Worm (Caenorhabditis elegans) whole organism, young adult: Measurements from ENCODE around the gene F22F7.8.
"Not testable (repeated sequence)": the region's sequence is repeated elsewhere in the genome, so short reads cannot be mapped to it uniquely, and the experiment has no call there.

Experiments
- B0261.1 ChIP-seq: sonication (generic microtip); optimal IDR thresholded peaks from 2 replicates; lab custom pipeline; 2016; ENCODE audit warnings: mild to moderate bottlenecking, missing genetic modification characterization, moderate library complexity, missing compliant biosample characterization
- D2030.7 ChIP-seq: fragments of 200-800 bp; sonication (Bioruptor generic); IDR thresholded peaks from 2 replicates; pipeline ENCODE4 v1.3.6; 2022; ENCODE audit warnings: missing genetic modification reagents, missing genetic modification characterization, missing compliant biosample characterization
- F37B4.10 ChIP-seq: fragments of 200-800 bp; sonication (Bioruptor generic); IDR thresholded peaks from 2 replicates; pipeline ENCODE4 v1.3.6; 2022; ENCODE audit warnings: missing genetic modification characterization, missing compliant biosample characterization
- F55B11.4 ChIP-seq: sonication (generic microtip); optimal IDR thresholded peaks from 2 replicates; lab custom pipeline; 2016; ENCODE audit warnings: missing compliant biosample characterization, missing genetic modification characterization, borderline replicate concordance; ENCODE audit not compliant: insufficient read depth
- Y56A3A.18 ChIP-seq: fragments of 200-800 bp; sonication (Bioruptor generic); IDR thresholded peaks from 2 replicates; pipeline ENCODE4 v1.3.6; 2022; ENCODE audit warnings: missing genetic modification reagents, missing genetic modification characterization, missing compliant biosample characterization
- Y79H2A.3 ChIP-seq: fragments of 200-800 bp; sonication (Bioruptor generic); conservative IDR thresholded peaks from 2 replicates; pipeline ENCODE4 v1.3.6; 2022; ENCODE audit warnings: missing genetic modification reagents, missing genetic modification characterization, missing compliant biosample characterization
- Y95B8A.8 ChIP-seq: fragments of 200-800 bp; sonication (Bioruptor generic); IDR thresholded peaks from 2 replicates; pipeline ENCODE4 v1.3.6; 2022; ENCODE audit warnings: missing genetic modification reagents, missing genetic modification characterization, missing compliant biosample characterization
- aptf-3 ChIP-seq: fragments of 200-800 bp; sonication (Bioruptor generic); IDR thresholded peaks from 2 replicates; pipeline ENCODE4 v1.3.6; 2022; ENCODE audit warnings: missing genetic modification characterization, missing compliant biosample characterization
- athp-1 ChIP-seq: sonication (generic microtip); optimal IDR thresholded peaks from 2 replicates; lab custom pipeline; 2017; ENCODE audit warnings: mild to moderate bottlenecking, missing genetic modification characterization, missing compliant biosample characterization
- attf-6 ChIP-seq: fragments of 200-800 bp; sonication (Bioruptor generic); IDR thresholded peaks from 2 replicates; pipeline ENCODE4 v1.3.6; 2022; ENCODE audit warnings: missing genetic modification reagents, missing genetic modification characterization, missing compliant biosample characterization
- ccch-3 ChIP-seq: fragments of 200-800 bp; sonication (Bioruptor generic); optimal IDR thresholded peaks from 2 replicates; lab custom pipeline; 2018; ENCODE audit warnings: mild to moderate bottlenecking, missing genetic modification characterization, missing compliant biosample characterization
- ceh-91 ChIP-seq: fragments of 200-800 bp; sonication (Bioruptor generic); IDR thresholded peaks from 2 replicates; pipeline ENCODE4 v1.3.6; 2022; ENCODE audit warnings: missing genetic modification reagents, missing genetic modification characterization, missing compliant biosample characterization
- dpff-1 ChIP-seq: sonication (generic microtip); optimal IDR thresholded peaks from 2 replicates; lab custom pipeline; 2017; ENCODE audit warnings: mild to moderate bottlenecking, missing genetic modification characterization, missing compliant biosample characterization
- egrh-3 ChIP-seq: fragments of 200-800 bp; sonication (Bioruptor generic); IDR thresholded peaks from 2 replicates; pipeline ENCODE4 v1.3.6; 2022; ENCODE audit warnings: missing genetic modification reagents, missing genetic modification characterization, missing compliant biosample characterization
- ekl-4 ChIP-seq: fragments of 200-800 bp; sonication (Bioruptor generic); IDR thresholded peaks from 2 replicates; pipeline ENCODE4 v1.3.6; 2022; ENCODE audit warnings: missing genetic modification reagents, missing genetic modification characterization, missing compliant biosample characterization
- ets-4 ChIP-seq: fragments of 200-800 bp; sonication (Bioruptor generic); optimal IDR thresholded peaks from 2 replicates; lab custom pipeline; 2018; ENCODE audit warnings: mild to moderate bottlenecking, missing genetic modification characterization, missing compliant biosample characterization
- hlh-26 ChIP-seq: fragments of 200-800 bp; sonication (Bioruptor generic); conservative IDR thresholded peaks from 2 replicates; pipeline ENCODE4 v1.3.6; 2022; ENCODE audit warnings: missing genetic modification reagents, missing genetic modification characterization, missing compliant biosample characterization
- hmg-1.2 ChIP-seq: fragments of 200-800 bp; sonication (Bioruptor generic); IDR thresholded peaks from 2 replicates; pipeline ENCODE4 v1.3.6; 2022; ENCODE audit warnings: missing genetic modification reagents, missing genetic modification characterization, missing compliant biosample characterization
- let-526 ChIP-seq: fragments of 200-800 bp; sonication (Bioruptor generic); IDR thresholded peaks from 2 replicates; pipeline ENCODE4 v1.3.6; 2022; ENCODE audit warnings: missing genetic modification reagents, missing genetic modification characterization, missing compliant biosample characterization
- let-607 ChIP-seq, 2 experiments: fragments of 200-800 bp in 1 of 2; sonication (Bioruptor generic) in 1 of 2; sonication (generic microtip) in 1 of 2; optimal IDR thresholded peaks; 2 replicates each; lab custom pipeline; 2016 to 2018; ENCODE audit warnings: mild to moderate bottlenecking in 2 of 2, missing compliant biosample characterization in 2 of 2, missing genetic modification characterization in 2 of 2, moderate library complexity in 2 of 2, missing genotype in 1 of 2
- lir-1 ChIP-seq: fragments of 200-800 bp; sonication (Bioruptor generic); conservative IDR thresholded peaks from 2 replicates; pipeline ENCODE4 v1.3.6; 2022; ENCODE audit warnings: missing genetic modification reagents, missing genetic modification characterization, missing compliant biosample characterization
- lsy-27 ChIP-seq: sonication (generic microtip); optimal IDR thresholded peaks from 2 replicates; lab custom pipeline; 2017; ENCODE audit warnings: missing genetic modification characterization, mild to moderate bottlenecking, missing compliant biosample characterization, antibody characterized with exemption, missing genotype, borderline replicate concordance; ENCODE audit not compliant: insufficient read depth
- madf-3 ChIP-seq: fragments of 200-800 bp; sonication (Bioruptor generic); IDR thresholded peaks from 2 replicates; pipeline ENCODE4 v1.3.6; 2022; ENCODE audit warnings: missing genetic modification reagents, missing genetic modification characterization, missing compliant biosample characterization
- madf-8 ChIP-seq: fragments of 200-800 bp; sonication (Bioruptor generic); conservative IDR thresholded peaks from 2 replicates; pipeline ENCODE4 v1.3.6; 2022; ENCODE audit warnings: missing genetic modification reagents, missing genetic modification characterization, missing compliant biosample characterization
- mcd-1 ChIP-seq: fragments of 200-800 bp; sonication (Bioruptor generic); IDR thresholded peaks from 2 replicates; pipeline ENCODE4 v1.3.6; 2022; ENCODE audit warnings: missing genetic modification reagents, missing genetic modification characterization, missing compliant biosample characterization
- nhr-179 ChIP-seq: sonication (generic microtip); optimal IDR thresholded peaks from 2 replicates; lab custom pipeline; 2016; ENCODE audit warnings: mild to moderate bottlenecking, missing genetic modification characterization, missing compliant biosample characterization
- pbrm-1 ChIP-seq: fragments of 200-800 bp; sonication (Bioruptor generic); IDR thresholded peaks from 2 replicates; pipeline ENCODE4 v1.3.6; 2022; ENCODE audit warnings: missing genetic modification reagents, missing genetic modification characterization, missing compliant biosample characterization
- repo-1 ChIP-seq: sonication (generic microtip); optimal IDR thresholded peaks from 2 replicates; lab custom pipeline; 2017; ENCODE audit warnings: mild to moderate bottlenecking, missing genetic modification characterization, missing compliant biosample characterization
- rpc-1 ChIP-seq, 2 experiments: fragments of 150-350 bp in 1 of 2; sonication (generic microtip) in 1 of 2; optimal IDR thresholded peaks; 2 replicates each; lab custom pipeline; 2014 to 2018; ENCODE audit warnings: missing biosample characterization in 1 of 2, missing genetic modification characterization in 1 of 2, missing genetic modification reagents in 1 of 2, missing genotype in 1 of 2
- snpc-1.1 ChIP-seq: sonication (generic microtip); optimal IDR thresholded peaks from 2 replicates; lab custom pipeline; 2017; ENCODE audit warnings: missing genetic modification characterization, mild to moderate bottlenecking, missing compliant biosample characterization, antibody characterized with exemption, moderate library complexity, missing genotype, missing genetic modification reagents; ENCODE audit not compliant: insufficient read depth
- snpc-4 ChIP-seq, 5 experiments: fragments of 150-350 bp in 1 of 5; sonication (generic microtip) in 4 of 5; optimal IDR thresholded peaks; 2 replicates each; lab custom pipeline; 2014 to 2018; ENCODE audit warnings: missing genetic modification characterization in 5 of 5, missing biosample characterization in 3 of 5, antibody characterized with exemption in 2 of 5, mild to moderate bottlenecking in 2 of 5, missing compliant biosample characterization in 2 of 5, missing genotype in 2 of 5, moderate library complexity in 2 of 5, missing genetic modification reagents in 1 of 5
- sptf-2 ChIP-seq: fragments of 200-800 bp; sonication (Bioruptor generic); optimal IDR thresholded peaks from 2 replicates; lab custom pipeline; 2018; ENCODE audit warnings: mild to moderate bottlenecking, missing genetic modification characterization, missing compliant biosample characterization
- zfh-2 ChIP-seq: fragments of 200-800 bp; sonication (Bioruptor generic); conservative IDR thresholded peaks from 2 replicates; pipeline ENCODE4 v1.3.6; 2022; ENCODE audit warnings: missing genetic modification reagents, missing genetic modification characterization, missing compliant biosample characterization
- ztf-22 ChIP-seq: fragments of 200-800 bp; sonication (Bioruptor generic); optimal IDR thresholded peaks from 2 replicates; lab custom pipeline; 2018; ENCODE audit warnings: mild to moderate bottlenecking, missing genetic modification characterization, moderate library complexity, missing compliant biosample characterization
- ztf-25 ChIP-seq: fragments of 200-800 bp; sonication (Bioruptor generic); IDR thresholded peaks from 2 replicates; pipeline ENCODE4 v1.3.6; 2022; ENCODE audit warnings: missing genetic modification reagents, missing genetic modification characterization, missing compliant biosample characterization

Gene F22F7.8

DNA sequence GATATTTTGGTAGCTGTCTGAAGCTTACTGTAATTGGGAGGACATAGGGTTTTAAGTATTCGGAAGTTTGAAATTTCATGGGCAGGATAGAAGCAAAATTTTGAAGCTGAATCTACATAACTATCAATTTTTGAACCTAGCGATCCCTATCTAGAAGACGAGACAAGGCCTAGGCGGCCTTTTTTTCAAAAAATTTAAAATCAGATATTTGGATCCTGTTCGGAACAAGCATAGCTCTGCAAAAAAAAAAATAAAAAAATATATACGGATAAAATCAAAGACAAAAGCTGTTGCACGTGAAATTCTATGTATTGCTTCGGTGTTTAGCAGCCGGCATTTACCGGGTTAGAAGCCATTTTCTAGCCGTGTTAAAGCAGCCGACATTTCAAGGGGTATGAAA lies 26.6 kb downstream of the F22F7.8 start, which contains the start of gene F36F12.2:
Gene F36F12.2, minus strand, starts transcription at position 101 of the 400 bp plus-strand sequence.
- no peak for TF ChIP-seq snpc-4 (GFP tag; optimal IDR thresholded peaks at IDR 0.05; lab: Kevin White, UChicago)
- no peak for TF ChIP-seq snpc-4 (tag; optimal IDR thresholded peaks at IDR 0.05; lab: Kevin White, UChicago)
- no peak for TF ChIP-seq ekl-4 (GFP tag; lab: Robert Waterston, UW)
- TF ChIP-seq B0261.1 (tag; lab: Kevin White, UChicago) = no peak
- TF ChIP-seq repo-1 (tag; lab: Kevin White, UChicago) = no peak
- no peak for TF ChIP-seq hmg-1.2 (GFP tag; lab: Robert Waterston, UW)
- no peak for TF ChIP-seq ets-4
- no peak for TF ChIP-seq ccch-3 (GFP tag; lab: Kevin White, UChicago)
- no peak for TF ChIP-seq nhr-179 (tag; lab: Kevin White, UChicago)
- TF ChIP-seq athp-1 (tag; lab: Kevin White, UChicago) = no peak
- no peak for TF ChIP-seq lsy-27
- TF ChIP-seq ceh-91 (GFP tag; lab: Robert Waterston, UW) = no peak
- no peak for TF ChIP-seq ztf-22
- TF ChIP-seq aptf-3 (GFP tag; lab: Robert Waterston, UW) = no peak
- no peak for TF ChIP-seq madf-3 (GFP tag; lab: Robert Waterston, UW)
- no peak for TF ChIP-seq let-607 (tag; optimal IDR thresholded peaks at IDR 0.05; lab: Kevin White, UChicago)
- TF ChIP-seq let-526 (GFP tag; lab: Robert Waterston, UW) = no peak
- no peak for TF ChIP-seq F55B11.4 (tag; lab: Kevin White, UChicago)
- no peak for TF ChIP-seq snpc-1.1 (tag; lab: Kevin White, UChicago)
- TF ChIP-seq Y56A3A.18 (GFP tag; lab: Robert Waterston, UW) = no peak
- no peak for TF ChIP-seq hlh-26 (GFP tag; lab: Robert Waterston, UW)

DNA sequence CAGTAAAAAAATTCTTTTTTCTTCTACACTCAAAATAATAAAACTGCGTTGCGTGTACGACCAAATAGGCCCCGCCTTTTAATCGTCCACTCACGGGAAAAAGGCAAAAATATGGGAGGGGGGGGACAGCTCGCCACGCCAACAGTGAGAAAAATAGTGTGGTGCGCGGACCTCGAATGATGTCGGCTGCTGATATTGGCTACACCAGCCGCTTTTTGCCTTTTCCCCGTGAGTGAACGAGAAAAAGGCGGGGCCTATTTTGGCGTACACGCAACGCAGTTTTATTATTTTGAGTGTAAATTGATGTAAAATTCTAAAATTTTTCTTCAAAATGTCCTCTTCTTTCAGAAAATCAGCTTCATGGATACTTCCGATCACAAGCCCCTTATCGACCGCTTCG lies 31.4 kb downstream of the F22F7.8 start, which contains the start of gene ztf-28:
Gene ztf-28, plus strand, starts transcription at position 349 of the 400 bp plus-strand sequence.
- TF ChIP-seq snpc-4 (GFP tag; optimal IDR thresholded peaks at IDR 0.05; lab: Kevin White, UChicago) = peak; percentile 7
- peak in 3 of 4 experiments; percentile 51 to 88 (median 73) for TF ChIP-seq snpc-4 (tag; optimal IDR thresholded peaks at IDR 0.05; lab: Kevin White, UChicago)
- TF ChIP-seq attf-6 (GFP tag; lab: Robert Waterston, UW) = peak; percentile 90
- peak; percentile 30 for TF ChIP-seq D2030.7
- peak; percentile 89 for TF ChIP-seq hmg-1.2 (GFP tag; lab: Robert Waterston, UW)
- TF ChIP-seq snpc-1.1 (tag; lab: Kevin White, UChicago) = peak; percentile 23
- peak; percentile 85 for TF ChIP-seq pbrm-1 (GFP tag; lab: Robert Waterston, UW)
- TF ChIP-seq mcd-1 (GFP tag; lab: Robert Waterston, UW) = peak; percentile 55

DNA sequence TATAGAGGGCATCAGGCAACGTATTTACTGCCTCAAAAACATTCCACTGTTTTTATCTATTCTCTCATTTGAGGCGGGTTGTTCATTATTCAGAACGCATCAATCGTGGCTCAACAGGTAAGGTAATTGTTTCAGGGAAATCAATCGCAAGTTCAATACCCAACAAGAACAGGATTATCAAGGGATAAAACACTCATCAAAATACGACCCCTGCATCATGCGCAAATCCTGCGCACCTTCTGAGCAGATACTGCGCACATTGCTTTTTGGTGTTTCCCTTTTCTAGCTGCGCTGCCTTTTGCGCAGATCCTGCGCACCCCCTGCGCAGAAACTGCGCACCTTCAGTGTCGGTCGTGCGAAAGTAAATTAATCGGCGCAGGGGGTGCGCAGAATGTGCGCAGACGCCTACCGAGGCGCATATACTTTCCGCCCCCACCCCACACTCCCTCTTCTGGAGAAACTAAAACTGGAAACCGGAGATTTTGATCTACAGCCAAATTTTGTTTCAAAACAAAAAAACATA lies 36.0 kb downstream of the F22F7.8 start, which contains the start of gene F36F12.3:
Gene F36F12.3, plus strand, starts transcription at position 51 of the 523 bp plus-strand sequence.
- TF ChIP-seq Y95B8A.8 (GFP tag; lab: Robert Waterston, UW) (0 out of 2 replicates have a peak, but pooled peaks have one; percentile 15), F37B4.10 (GFP tag; lab: Robert Waterston, UW) (0 out of 2 replicates have a peak, but pooled peaks have one; percentile 63), egrh-3 (GFP tag; lab: Robert Waterston, UW) (peak; percentile 26; the same call in 1 of the 2 replicates), rpc-1 (tag; optimal IDR thresholded peaks at IDR 0.05; lab: Kevin White, UChicago) (peak; percentile 20), zfh-2 (0 out of 2 replicates have a peak, but pooled peaks have one; percentile 11)
- TF ChIP-seq rpc-1 (optimal IDR thresholded peaks at IDR 0.05; lab: Kevin White, UChicago) = not testable (repeated sequence)

DNA sequence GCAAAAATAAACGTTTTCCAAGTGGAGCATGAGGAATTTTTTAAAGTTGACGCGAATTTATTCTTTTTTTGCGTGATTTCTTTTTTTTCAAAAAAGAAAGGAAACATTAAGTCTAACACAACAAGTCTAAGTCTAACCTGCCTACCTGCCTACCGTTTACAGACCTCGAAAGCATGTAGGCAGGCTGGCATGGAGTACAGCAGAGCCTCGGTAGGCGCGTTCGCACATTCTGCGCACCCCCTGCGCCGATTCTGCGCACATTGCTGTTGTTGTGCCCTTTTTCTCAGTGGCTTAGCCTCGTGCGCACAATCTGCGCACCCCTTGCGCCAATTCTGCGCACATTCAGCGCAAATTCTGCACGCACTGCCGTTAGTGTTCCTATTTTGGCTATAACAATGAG lies 37.9 kb downstream of the F22F7.8 start:
- peak; percentile 56 for TF ChIP-seq zfh-2
- TF ChIP-seq Y79H2A.3 = no peak
- no peak for TF ChIP-seq sptf-2
- peak; percentile 23; the same call in 1 of the 2 replicates for TF ChIP-seq egrh-3 (GFP tag; lab: Robert Waterston, UW)
- no peak for TF ChIP-seq madf-8
- no peak for TF ChIP-seq hlh-26 (GFP tag; lab: Robert Waterston, UW)
- 0 out of 2 replicates have a peak, but pooled peaks have one; percentile 51 for TF ChIP-seq ztf-25 (GFP tag; lab: Robert Waterston, UW)
- no peak for TF ChIP-seq lir-1 (GFP tag; lab: Robert Waterston, UW)
- no peak for TF ChIP-seq dpff-1 (tag; lab: Kevin White, UChicago)
